Worm (Caenorhabditis elegans): Measurements from ENCODE around the gene lat-1.

DNA sequence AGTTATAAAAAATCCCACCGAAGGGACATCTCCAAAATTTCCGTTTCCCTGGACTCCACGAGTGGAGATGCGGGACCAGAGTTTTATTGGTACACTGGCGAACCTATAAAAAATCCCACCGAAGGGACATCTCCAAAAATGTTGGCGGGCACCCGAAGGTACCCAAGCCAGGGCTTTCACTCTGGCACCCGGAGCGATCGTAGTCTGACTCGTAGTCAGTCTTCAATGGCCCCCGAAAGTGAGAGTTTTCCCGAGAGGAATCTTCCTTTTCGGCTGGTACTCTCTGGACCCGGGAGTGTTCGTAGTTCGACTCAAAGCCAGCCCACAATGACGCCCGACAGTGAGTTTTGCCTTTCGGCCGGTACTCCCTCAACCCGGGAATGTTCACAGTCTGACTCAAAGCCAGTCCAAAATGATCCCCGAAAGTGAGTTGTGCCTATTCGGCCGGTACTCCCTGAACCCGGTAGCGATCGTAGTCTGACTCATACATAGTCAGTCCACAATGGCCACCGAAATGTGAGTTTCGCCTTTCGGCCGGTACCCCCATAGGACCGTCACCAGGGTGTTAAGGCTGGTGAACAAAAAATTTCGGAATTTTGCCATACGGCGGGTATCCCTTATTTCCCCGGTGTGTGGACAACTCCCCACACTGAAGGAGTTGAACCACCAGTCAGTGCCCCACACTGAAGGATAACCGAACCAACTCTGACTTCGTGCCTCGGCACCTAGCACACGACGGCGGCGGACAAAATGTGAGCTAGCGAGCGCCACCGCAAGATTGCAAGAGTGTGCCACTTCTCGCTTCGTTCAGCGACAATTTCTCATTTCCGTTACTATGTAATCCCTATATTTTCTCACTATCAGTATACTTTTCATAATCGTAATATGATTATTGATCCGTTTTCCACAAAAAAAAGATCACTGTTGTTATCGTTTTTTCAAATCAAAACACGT, 19.3 kb upstream of the lat-1 start:
- TF ChIP-seq rec-8 (tag; optimal IDR thresholded peaks at IDR 0.05) (no peak), egrh-3 (GFP tag; IDR thresholded peaks at IDR 0.05) (no peak), F10E7.11 (tag; optimal IDR thresholded peaks at IDR 0.05) (no peak), him-1 (tag; optimal IDR thresholded peaks at IDR 0.05) (no peak), cebp-1 (GFP tag; IDR thresholded peaks at IDR 0.05) (no peak), cebp-1 (tag; optimal IDR thresholded peaks at IDR 0.05) (no peak), dpl-1 (GFP tag; optimal IDR thresholded peaks at IDR 0.05) (no peak)

All from whole organism, young adult.